Worm (Caenorhabditis elegans): ENCODE data around the gene srg-4.
A peak's percentile ranks its signal among the peaks of the same experiment; 100 is the strongest.

DNA sequence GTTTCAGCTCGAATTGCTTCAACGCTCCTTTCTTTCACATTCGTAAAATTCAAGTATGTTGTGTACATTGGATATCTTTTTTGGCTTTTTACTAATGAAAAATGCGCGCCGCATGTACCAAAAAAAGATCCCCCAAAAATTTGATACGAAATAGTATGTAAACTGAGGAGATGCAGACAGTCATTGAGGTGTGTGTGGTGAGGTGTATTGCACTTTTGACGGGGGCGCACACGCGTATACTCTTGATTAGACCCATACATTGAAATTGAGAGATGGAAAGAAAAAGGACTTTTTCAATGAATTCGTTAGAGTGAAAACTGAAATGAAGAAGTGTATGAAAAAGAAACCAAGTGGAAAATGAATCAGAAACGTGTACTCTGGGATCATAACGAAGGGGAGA lies 40.5 kb downstream of the srg-4 start:
- TF ChIP-seq ceh-27 (GFP tag; optimal IDR thresholded peaks at IDR 0.05) (no peak), sdz-38 (tag; optimal IDR thresholded peaks at IDR 0.05) (no peak), mes-4 (tag; optimal IDR thresholded peaks at IDR 0.05) (no peak), Y53G8AR.9 (GFP tag; conservative IDR thresholded peaks at IDR 0.05) (no peak), ceh-58 (GFP tag; IDR thresholded peaks at IDR 0.05) (no peak), atf-7 (tag; optimal IDR thresholded peaks at IDR 0.05) (no peak), snpc-1.3 (tag; optimal IDR thresholded peaks at IDR 0.05; ENCODE audit: insufficient read depth) (no peak), efl-1 (GFP tag; optimal IDR thresholded peaks at IDR 0.05) (no peak), hmg-1.2 (GFP tag; IDR thresholded peaks at IDR 0.05) (peak; percentile 82), snpc-4 (GFP tag; optimal IDR thresholded peaks at IDR 0.05) (no peak), snpc-4 (tag; optimal IDR thresholded peaks at IDR 0.05) (no peak), lsy-27 (tag; optimal IDR thresholded peaks at IDR 0.05; ENCODE audit: borderline replicate concordance, insufficient read depth) (no peak), ZK185.1 (tag; optimal IDR thresholded peaks at IDR 0.05; ENCODE audit: poor library complexity, severe bottlenecking) (no peak), die-1 (tag; optimal IDR thresholded peaks at IDR 0.05) (no peak)

Measured in whole organism, young adult.